Fruit fly (Drosophila melanogaster): ENCODE data around the gene BHD.
A peak's percentile ranks its signal among the peaks of the same experiment; 100 is the strongest.

- TF ChIP-seq ovo (GFP tag; optimal IDR thresholded peaks at IDR 0.05) (no peak), Crg-1 (GFP tag; optimal IDR thresholded peaks at IDR 0.05) (no peak), tj (GFP tag; optimal IDR thresholded peaks at IDR 0.05) (no peak), CG7101 (tag; optimal IDR thresholded peaks at IDR 0.05) (peak; percentile 43), pad (GFP tag; optimal IDR thresholded peaks at IDR 0.05) (no peak), cic (GFP tag; optimal IDR thresholded peaks at IDR 0.05) (no peak), CG5204 (GFP tag; optimal IDR thresholded peaks at IDR 0.05) (no peak), cnc (optimal IDR thresholded peaks at IDR 0.05) (no peak), CG7045 (GFP tag; optimal IDR thresholded peaks at IDR 0.05) (no peak), Mnt (GFP tag; optimal IDR thresholded peaks at IDR 0.05) (peak; percentile 17), kay (GFP tag; ENCODE audit: borderline replicate concordance) (no peak), CG12768 (GFP tag; optimal IDR thresholded peaks at IDR 0.05) (no peak), toe (GFP tag; optimal IDR thresholded peaks at IDR 0.05) (peak; percentile 19)
Measured at dm6 chr3L:7249167-7249566, 10.8 kb downstream of the BHD start, which contains the start of gene Cdc27.
